Fruit fly (Drosophila melanogaster) whole organism, adult: Measurements from ENCODE around the gene CG1840.
A peak's percentile ranks its signal among the peaks of the same experiment; 100 is the strongest.

Source experiments
- CG11617 ChIP-seq: fragments of 200-800 bp; sonication (Bioruptor generic); optimal IDR thresholded peaks from 2 replicates; lab custom pipeline; 2017; ENCODE audit warnings: mild to moderate bottlenecking, missing biosample characterization, missing genetic modification reagents, missing genetic modification characterization
- CG12768 ChIP-seq: fragments of 200-800 bp; sonication (Bioruptor generic); optimal IDR thresholded peaks from 2 replicates; lab custom pipeline; 2017; ENCODE audit warnings: missing biosample characterization, missing genetic modification characterization, mild to moderate bottlenecking, moderate library complexity, missing genetic modification reagents
- CG33017 ChIP-seq: fragments of 200-800 bp; sonication (Bioruptor generic); optimal IDR thresholded peaks from 2 replicates; lab custom pipeline; 2018; ENCODE audit warnings: missing biosample characterization, mild to moderate bottlenecking, missing genetic modification characterization, moderate library complexity
- CG7045 ChIP-seq: fragments of 200-800 bp; sonication (Bioruptor generic); optimal IDR thresholded peaks from 2 replicates; lab custom pipeline; 2017; ENCODE audit warnings: missing biosample characterization, mild to moderate bottlenecking, missing genetic modification characterization
- CG7101 ChIP-seq: fragments of 200-800 bp; sonication (Bioruptor generic); optimal IDR thresholded peaks from 2 replicates; lab custom pipeline; 2018; ENCODE audit warnings: missing biosample characterization, mild to moderate bottlenecking, missing genetic modification characterization, moderate library complexity
- Mnt ChIP-seq: fragments of 200-800 bp; sonication (Bioruptor generic); optimal IDR thresholded peaks from 2 replicates; lab custom pipeline; 2016; ENCODE audit warnings: missing biosample characterization, mild to moderate bottlenecking, missing genetic modification characterization
- cnc ChIP-seq, 2 experiments: fragments of >200 bp; optimal IDR thresholded peaks; 2 replicates each; lab custom pipeline; 2017
- kay ChIP-seq: fragments of 200-800 bp; sonication (Bioruptor generic); peaks from one replicate; lab custom pipeline; 2016; ENCODE audit warnings: missing biosample characterization, missing genetic modification characterization, borderline replicate concordance
- ovo ChIP-seq: fragments of 200-800 bp; sonication (Bioruptor generic); optimal IDR thresholded peaks from 2 replicates; lab custom pipeline; 2016; ENCODE audit warnings: missing biosample characterization, missing genetic modification characterization
- pad ChIP-seq: fragments of 200-800 bp; sonication (Bioruptor generic); optimal IDR thresholded peaks from 3 replicates; lab custom pipeline; 2017; ENCODE audit warnings: missing biosample characterization, missing genetic modification characterization, mild to moderate bottlenecking, moderate library complexity, missing genetic modification reagents
- tj ChIP-seq: fragments of 200-800 bp; sonication (Bioruptor generic); optimal IDR thresholded peaks from 3 replicates; lab custom pipeline; 2017; ENCODE audit warnings: missing biosample characterization, mild to moderate bottlenecking, missing genetic modification characterization, moderate library complexity
- toe ChIP-seq: fragments of 200-800 bp; sonication (Bioruptor generic); optimal IDR thresholded peaks from 2 replicates; lab custom pipeline; 2016; ENCODE audit warnings: missing biosample characterization, missing genetic modification characterization

DNA sequence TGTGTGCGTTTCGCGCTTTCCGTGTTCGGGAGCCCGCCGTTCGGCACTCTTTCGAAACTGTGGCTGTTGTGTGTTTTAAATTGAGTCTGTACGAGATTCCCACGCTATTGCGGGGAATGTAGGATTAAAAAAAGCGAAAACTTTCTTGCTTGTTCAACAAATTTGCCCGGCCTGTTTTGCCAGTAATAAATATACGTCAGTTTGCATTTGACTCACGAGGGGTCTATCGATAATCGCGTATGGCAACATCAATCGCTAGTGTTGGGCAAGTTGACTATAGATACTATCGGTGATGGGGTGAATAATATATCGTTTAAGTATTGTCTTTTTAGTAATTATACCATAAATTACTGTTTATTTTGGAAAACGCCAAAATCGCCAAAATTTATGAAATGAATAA is 17.0 kb downstream of the CG1840 start, which contains the start of gene Upf1:
- TF ChIP-seq CG7101 (peak; percentile 12), ovo (GFP tag; lab: Kevin White, UChicago) (no peak), Mnt (GFP tag; lab: Kevin White, UChicago) (peak; percentile 35), pad (no peak), CG7045 (GFP tag; lab: Kevin White, UChicago) (no peak), CG11617 (GFP tag; lab: Kevin White, UChicago) (no peak), toe (GFP tag; lab: Kevin White, UChicago) (no peak), kay (no peak), tj (GFP tag; lab: Kevin White, UChicago) (peak; percentile 56), cnc (optimal IDR thresholded peaks at IDR 0.05; lab: Kevin White, UChicago) (no peak), CG33017 (tag; lab: Kevin White, UChicago) (no peak), CG12768 (GFP tag; lab: Kevin White, UChicago) (no peak)
